Worm (Caenorhabditis elegans): ENCODE measurements around the gene ech-6.

DNA sequence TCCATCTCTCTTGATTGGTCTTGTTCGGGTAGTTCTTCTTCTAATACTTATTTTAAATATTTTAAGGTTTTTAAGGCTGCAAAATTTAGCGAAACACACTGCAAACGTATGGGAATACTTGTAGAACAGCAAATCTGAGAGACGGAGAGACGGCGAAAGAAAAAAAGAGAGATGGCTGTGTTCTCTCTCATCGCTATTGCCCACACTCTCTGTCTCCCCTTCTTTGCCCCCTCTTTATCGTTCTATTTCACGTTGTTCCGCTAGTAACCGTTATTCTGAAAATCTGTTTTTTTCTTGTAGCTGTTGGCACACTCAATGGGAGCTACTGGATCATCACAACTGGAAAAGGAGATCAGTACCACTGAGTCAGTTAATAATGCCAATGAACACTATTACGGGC, 23.6 kb upstream of the ech-6 start, which contains the start of gene usp-46:
- TF ChIP-seq cog-1 (tag; optimal IDR thresholded peaks at IDR 0.05), result no peak
- no peak for TF ChIP-seq klf-2 (GFP tag; conservative IDR thresholded peaks at IDR 0.05)
- TF ChIP-seq med-1 (GFP tag; optimal IDR thresholded peaks at IDR 0.05; ENCODE audit: insufficient read depth), result no peak
- no peak for TF ChIP-seq ref-1 (GFP tag; conservative IDR thresholded peaks at IDR 0.05)
- no peak for TF ChIP-seq ztf-23 (GFP tag; IDR thresholded peaks at IDR 0.05)
- TF ChIP-seq ztf-29 (GFP tag; IDR thresholded peaks at IDR 0.05), result no peak
